Worm (Caenorhabditis elegans) whole organism, early embryonic: ENCODE measurements around the gene Y116A8C.23.

Source experiments
- aly-1 ChIP-seq: sonication (generic microtip); optimal IDR thresholded peaks from 2 replicates; lab custom pipeline; 2016; ENCODE audit warnings: missing genetic modification characterization, missing compliant biosample characterization
- ama-1 ChIP-seq: fragments of 150-350 bp; optimal IDR thresholded peaks from 2 replicates; lab custom pipeline; 2014
- ceh-13 ChIP-seq: fragments of 200-800 bp; sonication (Bioruptor generic); optimal IDR thresholded peaks from 2 replicates; lab custom pipeline; 2018; ENCODE audit warnings: mild to moderate bottlenecking, missing genetic modification characterization, missing compliant biosample characterization
- ceh-36 ChIP-seq: sonication (generic microtip); optimal IDR thresholded peaks from 2 replicates; lab custom pipeline; 2016; ENCODE audit warnings: missing genetic modification characterization, inconsistent platforms, missing compliant biosample characterization
- ets-7 ChIP-seq: sonication (generic microtip); optimal IDR thresholded peaks from 2 replicates; lab custom pipeline; 2016; ENCODE audit warnings: missing genotype, missing genetic modification characterization, missing compliant biosample characterization
- flt-1 ChIP-seq: fragments of 200-800 bp; sonication (Bioruptor generic); IDR thresholded peaks from 2 replicates; pipeline ENCODE4 v1.3.6; 2022; ENCODE audit warnings: missing genetic modification characterization, missing compliant biosample characterization
- hmg-4 ChIP-seq: fragments of 200-800 bp; sonication (Bioruptor generic); optimal IDR thresholded peaks from 2 replicates; lab custom pipeline; 2018; ENCODE audit warnings: mild to moderate bottlenecking, missing genetic modification characterization, missing compliant biosample characterization
- scrt-1 ChIP-seq: fragments of 200-800 bp; sonication (Bioruptor generic); IDR thresholded peaks from 2 replicates; pipeline ENCODE4 v1.3.6; 2022; ENCODE audit warnings: missing genetic modification characterization, missing compliant biosample characterization
- sea-1 ChIP-seq: fragments of 200-800 bp; sonication (Bioruptor generic); conservative IDR thresholded peaks from 2 replicates; pipeline ENCODE4 v1.3.6; 2022; ENCODE audit warnings: missing genetic modification characterization, missing compliant biosample characterization
- tbx-11 ChIP-seq: fragments of 200-800 bp; sonication (Bioruptor generic); IDR thresholded peaks from 2 replicates; pipeline ENCODE4 v1.3.6; 2022; ENCODE audit warnings: missing genetic modification characterization, missing compliant biosample characterization

- TF ChIP-seq tbx-11 (no peak), ama-1 (lab: Kevin White, UChicago) (no peak), ets-7 (no peak), flt-1 (GFP tag; lab: Robert Waterston, UW) (no peak), ceh-13 (GFP tag; lab: Kevin White, UChicago) (no peak), scrt-1 (no peak), ceh-36 (tag; lab: Kevin White, UChicago) (no peak), sea-1 (GFP tag; lab: Robert Waterston, UW) (no peak), hmg-4 (GFP tag; lab: Kevin White, UChicago) (no peak), aly-1 (no peak)
Measured at ce11 chrIV:17100628-17101338, 47.4 kb downstream of the Y116A8C.23 start.
